Worm (Caenorhabditis elegans): ENCODE results near the gene Y45G12B.3.

ce11 chrV:2639035-2639434 is 57.0 kb downstream of the Y45G12B.3 start, which contains the start of gene W02H5.2:
- TF ChIP-seq sem-4 (tag; optimal IDR thresholded peaks at IDR 0.05) (no peak), zag-1 (tag; optimal IDR thresholded peaks at IDR 0.05) (no peak), ztf-11 (tag; optimal IDR thresholded peaks at IDR 0.05) (no peak), nhr-237 (tag; optimal IDR thresholded peaks at IDR 0.05) (no peak), ceh-82 (tag; optimal IDR thresholded peaks at IDR 0.05) (no peak), mab-5 (tag; optimal IDR thresholded peaks at IDR 0.05) (no peak), unc-55 (GFP tag; optimal IDR thresholded peaks at IDR 0.05) (no peak), C34F6.9 (tag; optimal IDR thresholded peaks at IDR 0.05) (no peak), snpc-4 (tag; optimal IDR thresholded peaks at IDR 0.05) (no peak), unc-62 (GFP tag; optimal IDR thresholded peaks at IDR 0.05) (no peak), elt-3 (tag; optimal IDR thresholded peaks at IDR 0.05) (no peak), nhr-12 (tag; optimal IDR thresholded peaks at IDR 0.05) (no peak), sma-3 (GFP tag; optimal IDR thresholded peaks at IDR 0.05) (no peak), lin-13 (GFP tag; optimal IDR thresholded peaks at IDR 0.05) (no peak)
